Worm (Caenorhabditis elegans): ENCODE results near the gene cdr-1.
"Not testable (repeated sequence)": the region's sequence is repeated elsewhere in the genome, so short reads cannot be mapped to it uniquely, and the experiment has no call there.

cdr-1 gene

DNA sequence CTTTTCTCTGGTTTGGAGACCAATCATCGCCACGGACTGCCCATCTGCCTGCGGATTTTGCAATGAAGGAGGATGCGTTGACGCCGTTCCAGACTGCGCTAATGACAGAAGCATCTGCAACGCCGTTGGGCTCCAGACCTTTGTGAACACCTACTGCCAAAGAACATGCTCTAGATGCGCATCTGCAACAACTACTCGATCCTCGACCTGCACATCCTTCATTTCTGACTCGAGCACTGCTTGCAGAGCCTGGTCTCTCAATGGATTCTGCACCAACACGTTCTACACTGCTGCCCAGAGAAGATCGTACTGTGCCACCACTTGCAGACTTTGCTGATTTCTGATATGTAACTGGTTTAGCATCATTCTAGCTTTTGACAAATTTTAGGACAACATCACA, 20.5 kb upstream of the cdr-1 start:
- TF ChIP-seq ces-1 (GFP tag; optimal IDR thresholded peaks at IDR 0.05) = no peak
- no peak for TF ChIP-seq pha-4 (GFP tag; IDR thresholded peaks at IDR 0.05)
- no peak for TF ChIP-seq pha-4 (tag; optimal IDR thresholded peaks at IDR 0.05)
- TF ChIP-seq T20F7.1 (GFP tag; optimal IDR thresholded peaks at IDR 0.05) = no peak
- no peak for TF ChIP-seq nhr-76 (tag; optimal IDR thresholded peaks at IDR 0.05)
- no peak for TF ChIP-seq F44E2.7 (GFP tag; IDR thresholded peaks at IDR 0.05)
- no peak for TF ChIP-seq aly-2 (tag; optimal IDR thresholded peaks at IDR 0.05)
- TF ChIP-seq snpc-1.2 (GFP tag; IDR thresholded peaks at IDR 0.05) = no peak
- no peak for TF ChIP-seq hif-1 (tag; optimal IDR thresholded peaks at IDR 0.05)
- no peak for TF ChIP-seq nhr-6 (tag; optimal IDR thresholded peaks at IDR 0.05)
- no peak for TF ChIP-seq duxl-1 (tag; optimal IDR thresholded peaks at IDR 0.05; ENCODE audit: poor library complexity)
- TF ChIP-seq daf-19 (GFP tag; conservative IDR thresholded peaks at IDR 0.05) = no peak
- no peak for TF ChIP-seq nhr-28 (tag; optimal IDR thresholded peaks at IDR 0.05)
- TF ChIP-seq attf-4 (tag; optimal IDR thresholded peaks at IDR 0.05) = no peak
- no peak for TF ChIP-seq ctbp-1 (GFP tag; IDR thresholded peaks at IDR 0.05)
- no peak for TF ChIP-seq vab-7 (GFP tag; IDR thresholded peaks at IDR 0.05)
- no peak for TF ChIP-seq unc-39 (tag; optimal IDR thresholded peaks at IDR 0.05)

DNA sequence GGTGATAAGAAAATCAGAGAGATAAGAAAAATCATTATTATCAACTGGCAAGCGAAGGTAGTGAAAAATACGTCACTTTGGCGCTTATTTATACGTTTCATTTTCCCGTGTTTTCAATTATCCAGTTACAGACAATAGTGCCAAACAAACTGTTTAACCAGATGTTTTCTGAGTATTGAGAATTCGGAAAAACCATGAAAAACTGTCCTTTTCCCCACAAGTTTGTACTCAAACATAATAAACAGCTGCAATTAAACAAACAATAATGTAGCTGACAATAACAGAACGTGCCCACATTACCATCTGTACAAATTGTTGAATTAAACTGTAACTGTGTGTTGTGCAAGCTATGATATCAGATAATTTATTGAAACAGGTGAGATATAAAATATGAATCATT, 15.6 kb upstream of the cdr-1 start, which contains the start of the genes F35E8.1 and F35E8.2:
F35E8.1 (minus strand) TSS at position 101 of the 400 bp plus-strand sequence.
F35E8.2 (plus strand) TSS at position 132 of the 400 bp plus-strand sequence.
- 0 out of 2 replicates have a peak, but pooled peaks have one; percentile 14 for TF ChIP-seq dmd-6 (GFP tag; IDR thresholded peaks at IDR 0.05)
- not testable (repeated sequence) for TF ChIP-seq daf-16 (GFP tag; optimal IDR thresholded peaks at IDR 0.05)
- peak; percentile 46 for TF ChIP-seq daf-16 (tag; optimal IDR thresholded peaks at IDR 0.05)

DNA sequence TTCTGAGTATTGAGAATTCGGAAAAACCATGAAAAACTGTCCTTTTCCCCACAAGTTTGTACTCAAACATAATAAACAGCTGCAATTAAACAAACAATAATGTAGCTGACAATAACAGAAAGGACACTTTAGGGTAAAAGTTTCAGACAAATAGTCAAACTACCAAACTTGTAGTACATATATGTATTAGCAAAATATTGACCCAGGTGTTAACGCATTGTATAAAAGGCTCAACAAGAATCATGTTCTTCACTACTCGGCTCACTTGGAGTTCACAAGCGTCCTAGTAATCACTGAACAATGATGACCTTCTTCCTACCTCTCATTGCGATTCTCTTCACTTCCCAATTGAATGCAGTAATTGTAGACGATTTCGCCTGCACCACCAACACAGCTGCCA, 9.3 kb upstream of the cdr-1 start, which contains the start of gene F35E8.6:
F35E8.6 (plus strand) TSS at position 301 of the 400 bp plus-strand sequence.
- TF ChIP-seq unc-39 (tag; optimal IDR thresholded peaks at IDR 0.05) (no peak), hif-1 (tag; optimal IDR thresholded peaks at IDR 0.05) (no peak), nhr-10 (tag; optimal IDR thresholded peaks at IDR 0.05) (no peak), attf-4 (tag; optimal IDR thresholded peaks at IDR 0.05) (no peak), skn-1 (tag; optimal IDR thresholded peaks at IDR 0.05) (no peak), ceh-82 (tag; optimal IDR thresholded peaks at IDR 0.05) (no peak), Y75B8A.6 (GFP tag; IDR thresholded peaks at IDR 0.05) (no peak), rbr-2 (tag; optimal IDR thresholded peaks at IDR 0.05) (no peak), ces-1 (GFP tag; optimal IDR thresholded peaks at IDR 0.05) (no peak), zfp-2 (tag; optimal IDR thresholded peaks at IDR 0.05) (no peak), pqm-1 (tag; optimal IDR thresholded peaks at IDR 0.05) (no peak), ceh-62 (tag; optimal IDR thresholded peaks at IDR 0.05) (no peak), aly-2 (tag; optimal IDR thresholded peaks at IDR 0.05) (no peak), madf-5 (GFP tag; IDR thresholded peaks at IDR 0.05) (no peak), zip-11 (GFP tag; IDR thresholded peaks at IDR 0.05) (no peak), ceh-20 (GFP tag; IDR thresholded peaks at IDR 0.05) (no peak), Y48G9A.11 (GFP tag; IDR thresholded peaks at IDR 0.05) (no peak), spr-1 (tag; optimal IDR thresholded peaks at IDR 0.05) (no peak), lin-1 (GFP tag; IDR thresholded peaks at IDR 0.05) (no peak), nhr-25 (tag; optimal IDR thresholded peaks at IDR 0.05; ENCODE audit: borderline replicate concordance, insufficient read depth) (no peak)

DNA sequence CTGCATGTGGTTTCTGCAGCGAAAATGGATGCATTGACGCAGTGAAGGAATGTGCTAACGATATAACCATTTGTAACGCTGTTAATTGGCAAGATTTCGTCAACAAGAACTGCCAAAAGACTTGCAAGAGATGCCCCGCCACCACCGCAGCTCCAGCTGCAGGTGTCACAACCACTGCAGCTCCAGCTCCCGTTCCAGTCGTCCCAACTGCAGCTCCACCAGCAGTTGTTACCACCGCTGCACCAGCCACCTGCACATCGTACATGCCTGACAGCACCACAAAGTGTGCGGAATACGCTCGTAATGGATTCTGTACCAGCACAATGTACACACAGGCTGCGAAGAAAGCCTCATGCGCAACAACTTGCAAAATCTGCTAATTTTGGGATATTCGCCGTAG, 8.4 kb upstream of the cdr-1 start:
- no peak for TF ChIP-seq pha-4 (GFP tag; IDR thresholded peaks at IDR 0.05)
- TF ChIP-seq pha-4 (tag; optimal IDR thresholded peaks at IDR 0.05) = no peak
- no peak for TF ChIP-seq ceh-20 (GFP tag; IDR thresholded peaks at IDR 0.05)
- TF ChIP-seq ceh-44 (GFP tag; IDR thresholded peaks at IDR 0.05) = no peak
- TF ChIP-seq dmd-6 (GFP tag; IDR thresholded peaks at IDR 0.05) = no peak
- TF ChIP-seq set-16 (GFP tag; IDR thresholded peaks at IDR 0.05) = peak; percentile 58
- TF ChIP-seq mdt-29 (GFP tag; IDR thresholded peaks at IDR 0.05) = no peak
- TF ChIP-seq ama-1 (optimal IDR thresholded peaks at IDR 0.05) = no peak
- TF ChIP-seq nhr-102 (tag; optimal IDR thresholded peaks at IDR 0.05) = no peak
